Worm (Caenorhabditis elegans): ENCODE results near the gene cpsf-2.

DNA sequence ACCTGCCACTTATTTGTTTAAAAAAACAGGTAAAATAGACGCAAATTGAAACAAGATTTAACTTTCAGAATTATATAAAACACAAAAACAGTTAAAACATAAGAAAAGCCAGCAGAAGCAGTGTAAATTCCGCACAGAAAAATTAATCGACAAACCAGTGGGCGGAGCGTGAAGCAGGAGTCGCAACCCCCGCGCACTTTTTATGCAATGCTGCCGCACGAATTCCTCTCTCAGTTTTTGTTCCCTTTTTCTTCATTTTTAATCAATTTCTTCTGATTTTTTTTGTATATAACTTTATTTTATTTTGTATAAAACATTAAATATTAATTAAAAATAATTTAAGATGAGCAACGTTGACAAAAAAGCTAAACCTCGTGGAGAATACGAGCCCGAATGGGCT is 51.9 kb downstream of the cpsf-2 start, which contains the start of the genes gei-6 and krr-1:
- TF ChIP-seq nfyb-1 (GFP tag; IDR thresholded peaks at IDR 0.05), result no peak
- no peak for TF ChIP-seq T07F8.4 (tag; optimal IDR thresholded peaks at IDR 0.05)
- TF ChIP-seq hmg-1.2 (GFP tag; IDR thresholded peaks at IDR 0.05), result no peak
- no peak for TF ChIP-seq ama-1 (optimal IDR thresholded peaks at IDR 0.05)
- TF ChIP-seq ama-1 (GFP tag; optimal IDR thresholded peaks at IDR 0.05), result no peak
- no peak for TF ChIP-seq zim-3 (tag; optimal IDR thresholded peaks at IDR 0.05)
- peak; percentile 9 for TF ChIP-seq snpc-4 (GFP tag; optimal IDR thresholded peaks at IDR 0.05)
- TF ChIP-seq snpc-4 (tag; optimal IDR thresholded peaks at IDR 0.05), result peak in 2 of 4 experiments; percentile 2 to 17
- no peak for TF ChIP-seq mxl-1 (tag; optimal IDR thresholded peaks at IDR 0.05)
- TF ChIP-seq F55B11.4 (tag; optimal IDR thresholded peaks at IDR 0.05; ENCODE audit: borderline replicate concordance, insufficient read depth), result no peak
- no peak for TF ChIP-seq ztf-6 (GFP tag; IDR thresholded peaks at IDR 0.05)
- no peak for TF ChIP-seq ztf-26 (tag; optimal IDR thresholded peaks at IDR 0.05)
- TF ChIP-seq unc-130 (GFP tag; optimal IDR thresholded peaks at IDR 0.05), result no peak
- TF ChIP-seq unc-62 (GFP tag; optimal IDR thresholded peaks at IDR 0.05), result no peak
- no peak for TF ChIP-seq him-1 (tag; optimal IDR thresholded peaks at IDR 0.05)
- TF ChIP-seq attf-6 (GFP tag; IDR thresholded peaks at IDR 0.05), result no peak
